Fruit fly (Drosophila melanogaster): ENCODE results near the gene CG12012.

CG12012 gene

dm6 chr3L:3385437-3385802, 8.9 kb downstream of the CG12012 start:
- TF ChIP-seq Hr83 (GFP tag; optimal IDR thresholded peaks at IDR 0.05; ENCODE audit: poor library complexity, severe bottlenecking): no peak
- TF ChIP-seq CG9705 (GFP tag; optimal IDR thresholded peaks at IDR 0.05): no peak
- no peak for TF ChIP-seq Rel (GFP tag; optimal IDR thresholded peaks at IDR 0.05)
- peak; percentile 83 for TF ChIP-seq Rel (tag; optimal IDR thresholded peaks at IDR 0.05)
- no peak for TF ChIP-seq sv (GFP tag; optimal IDR thresholded peaks at IDR 0.05)
- TF ChIP-seq foxo (GFP tag; optimal IDR thresholded peaks at IDR 0.05): no peak
- no peak for TF ChIP-seq h (GFP tag; optimal IDR thresholded peaks at IDR 0.05)
- no peak for TF ChIP-seq Abd-B (GFP tag; optimal IDR thresholded peaks at IDR 0.05)

- TF ChIP-seq CG9705 (GFP tag; optimal IDR thresholded peaks at IDR 0.05): no peak
- no peak for TF ChIP-seq psq (GFP tag; optimal IDR thresholded peaks at IDR 0.05)
- no peak for TF ChIP-seq Dfd (GFP tag; optimal IDR thresholded peaks at IDR 0.05)
- TF ChIP-seq jim (GFP tag; optimal IDR thresholded peaks at IDR 0.05): no peak
- TF ChIP-seq h (GFP tag; optimal IDR thresholded peaks at IDR 0.05): no peak
Observed at dm6 chr3L:3386730-3387129, 10.2 kb downstream of the CG12012 start.

- TF ChIP-seq N (GFP tag; optimal IDR thresholded peaks at IDR 0.05) (no peak), foxo (GFP tag; optimal IDR thresholded peaks at IDR 0.05) (no peak), usp (GFP tag; optimal IDR thresholded peaks at IDR 0.05) (no peak), OdsH (GFP tag; optimal IDR thresholded peaks at IDR 0.05) (no peak), dmrt93B (GFP tag; optimal IDR thresholded peaks at IDR 0.05) (no peak), br (GFP tag; optimal IDR thresholded peaks at IDR 0.05) (no peak), Dif (GFP tag; optimal IDR thresholded peaks at IDR 0.05; ENCODE audit: partially characterized antibody) (no peak), Mio (GFP tag; optimal IDR thresholded peaks at IDR 0.05) (no peak), Abd-B (GFP tag; optimal IDR thresholded peaks at IDR 0.05) (no peak)
Observed at dm6 chr3L:3387619-3388018, 11.1 kb downstream of the CG12012 start.

- TF ChIP-seq foxo (GFP tag; optimal IDR thresholded peaks at IDR 0.05): peak in 1 of 2 experiments; percentile 89
- no peak for TF ChIP-seq lola (GFP tag; optimal IDR thresholded peaks at IDR 0.05)
- no peak for TF ChIP-seq dl (GFP tag; optimal IDR thresholded peaks at IDR 0.05; ENCODE audit: insufficient read depth in 1 of 2, partially characterized antibody in 2 of 2)
- TF ChIP-seq Rel (GFP tag; optimal IDR thresholded peaks at IDR 0.05): peak; percentile 8
- peak; percentile 6 for TF ChIP-seq Rel (tag; optimal IDR thresholded peaks at IDR 0.05)
- no peak for TF ChIP-seq dsf (GFP tag; optimal IDR thresholded peaks at IDR 0.05; ENCODE audit: borderline replicate concordance)
- TF ChIP-seq Hr83 (GFP tag; optimal IDR thresholded peaks at IDR 0.05; ENCODE audit: poor library complexity, severe bottlenecking): no peak
- TF ChIP-seq dmrt93B (GFP tag; optimal IDR thresholded peaks at IDR 0.05): peak; percentile 81
- TF ChIP-seq fru (GFP tag; optimal IDR thresholded peaks at IDR 0.05): peak; percentile 88
- no peak for TF ChIP-seq Vsx2 (GFP tag; optimal IDR thresholded peaks at IDR 0.05; ENCODE audit: partially characterized antibody)
- no peak for TF ChIP-seq Hr78 (GFP tag; optimal IDR thresholded peaks at IDR 0.05)
- TF ChIP-seq Sp1 (GFP tag; optimal IDR thresholded peaks at IDR 0.05): peak; percentile 71
- peak; percentile 60 for TF ChIP-seq CrebA (GFP tag; optimal IDR thresholded peaks at IDR 0.05; ENCODE audit: borderline replicate concordance)
- no peak for TF ChIP-seq pan (optimal IDR thresholded peaks at IDR 0.05)
- peak; percentile 70 for TF ChIP-seq sage (GFP tag; optimal IDR thresholded peaks at IDR 0.05)
- peak; percentile 71 for TF ChIP-seq tai (GFP tag; optimal IDR thresholded peaks at IDR 0.05)
- no peak for TF ChIP-seq Abd-B (GFP tag; optimal IDR thresholded peaks at IDR 0.05)
- TF ChIP-seq CG9705 (GFP tag; optimal IDR thresholded peaks at IDR 0.05): peak; percentile 29
- peak; percentile 48 for TF ChIP-seq Jra (GFP tag; optimal IDR thresholded peaks at IDR 0.05)
- TF ChIP-seq HLH106 (tag; optimal IDR thresholded peaks at IDR 0.05): peak; percentile 86
- no peak for TF ChIP-seq GATAd (GFP tag; optimal IDR thresholded peaks at IDR 0.05)
- peak; percentile 66 for TF ChIP-seq woc (GFP tag; optimal IDR thresholded peaks at IDR 0.05)
- TF ChIP-seq Mio (GFP tag; optimal IDR thresholded peaks at IDR 0.05): no peak
- no peak for TF ChIP-seq usp (GFP tag; optimal IDR thresholded peaks at IDR 0.05)
- TF ChIP-seq OdsH (GFP tag; optimal IDR thresholded peaks at IDR 0.05): peak; percentile 64
- TF ChIP-seq CG32264 (GFP tag; optimal IDR thresholded peaks at IDR 0.05): peak; percentile 85
- TF ChIP-seq Dif (GFP tag; optimal IDR thresholded peaks at IDR 0.05; ENCODE audit: partially characterized antibody): peak; percentile 45
- peak; percentile 62 for TF ChIP-seq psq (GFP tag; optimal IDR thresholded peaks at IDR 0.05)
- TF ChIP-seq jim (GFP tag; optimal IDR thresholded peaks at IDR 0.05): no peak
- TF ChIP-seq br (GFP tag; optimal IDR thresholded peaks at IDR 0.05): peak; percentile 82
- no peak for TF ChIP-seq Dfd (GFP tag; optimal IDR thresholded peaks at IDR 0.05)
- peak; percentile 77 for TF ChIP-seq rgr (GFP tag; optimal IDR thresholded peaks at IDR 0.05)
- TF ChIP-seq Myc (optimal IDR thresholded peaks at IDR 0.05): no peak
- TF ChIP-seq Hnf4 (GFP tag; optimal IDR thresholded peaks at IDR 0.05): peak; percentile 86
- no peak for TF ChIP-seq N (GFP tag; optimal IDR thresholded peaks at IDR 0.05)
- TF ChIP-seq h (GFP tag; optimal IDR thresholded peaks at IDR 0.05): peak; percentile 93
- peak; percentile 55 for TF ChIP-seq brk (GFP tag; optimal IDR thresholded peaks at IDR 0.05)
- no peak for TF ChIP-seq sv (GFP tag; optimal IDR thresholded peaks at IDR 0.05)
- TF ChIP-seq ey (GFP tag; optimal IDR thresholded peaks at IDR 0.05): peak; percentile 84
Observed at dm6 chr3L:3388708-3389665, 12.4 kb downstream of the CG12012 start.
